Worm (Caenorhabditis elegans): ENCODE measurements around the gene R02D5.4.

ce11 chrV:14523788-14524582 lies 39.5 kb upstream of the R02D5.4 start, which contains the start of gene ril-1:
- TF ChIP-seq dpl-1 (GFP tag; optimal IDR thresholded peaks at IDR 0.05) = no peak
- TF ChIP-seq mcd-1 (GFP tag; IDR thresholded peaks at IDR 0.05) = peak; percentile 50
- TF ChIP-seq hrde-1 (tag; optimal IDR thresholded peaks at IDR 0.05; ENCODE audit: borderline replicate concordance) = no peak
- TF ChIP-seq attf-5 (GFP tag; optimal IDR thresholded peaks at IDR 0.05) = peak; percentile 81

Measured in whole organism, young adult.